Worm (Caenorhabditis elegans): ENCODE measurements around the gene Y57G11C.46.

DNA sequence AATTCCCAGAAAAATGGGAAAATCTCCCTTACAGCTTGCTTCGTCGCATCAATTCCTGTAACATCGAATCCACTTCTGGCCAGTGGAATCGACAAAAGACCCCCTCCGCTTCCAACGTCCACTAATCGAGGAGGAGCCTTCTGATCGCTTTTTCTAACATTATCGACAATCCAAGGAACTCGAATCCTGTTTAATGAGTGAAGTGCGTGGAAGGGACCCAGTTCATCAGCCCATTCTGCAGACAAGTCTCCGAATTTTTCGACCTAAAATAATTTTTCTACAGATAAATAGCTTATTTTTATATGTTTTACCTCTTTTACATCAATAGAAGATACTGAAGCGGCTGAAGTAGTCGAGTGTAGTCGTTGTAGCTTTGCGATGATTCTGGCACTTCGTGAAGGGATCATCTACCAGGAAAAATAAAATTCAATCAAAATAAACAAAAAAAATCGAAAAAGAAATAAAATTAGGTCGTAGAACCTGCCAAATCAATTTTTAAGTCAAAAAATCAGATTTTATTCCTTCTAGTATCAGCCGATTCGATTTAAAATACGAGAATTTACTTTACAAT lies 20.2 kb downstream of the Y57G11C.46 start, which contains the start of gene coq-3:
- TF ChIP-seq dpl-1 (GFP tag; optimal IDR thresholded peaks at IDR 0.05) (no peak), unc-39 (tag; optimal IDR thresholded peaks at IDR 0.05) (no peak), ceh-82 (tag; optimal IDR thresholded peaks at IDR 0.05) (no peak), snpc-4 (tag; optimal IDR thresholded peaks at IDR 0.05) (no peak)
